Fruit fly (Drosophila melanogaster) whole organism, embryonic: Measurements from ENCODE around the gene CG7006.

Experiments used
- BEAF-32 ChIP-seq: fragments of 200-800 bp; sonication (Bioruptor generic); optimal IDR thresholded peaks from 3 replicates; lab custom pipeline; 2017; ENCODE audit warnings: missing biosample characterization, missing genetic modification characterization, mild to moderate bottlenecking, moderate library complexity, missing genetic modification reagents
- CG10267 ChIP-seq: fragments of 200-800 bp; sonication (Bioruptor generic); optimal IDR thresholded peaks from 2 replicates; lab custom pipeline; 2018; ENCODE audit warnings: missing biosample characterization, mild to moderate bottlenecking, missing genetic modification characterization, moderate library complexity
- CG13624 ChIP-seq: fragments of 200-800 bp; sonication (Bioruptor generic); optimal IDR thresholded peaks from 2 replicates; lab custom pipeline; 2016; ENCODE audit warnings: missing biosample characterization, missing genetic modification characterization
- CG15514 ChIP-seq: fragments of 200-800 bp; sonication (Bioruptor generic); optimal IDR thresholded peaks from 3 replicates; lab custom pipeline; 2017; ENCODE audit warnings: missing biosample characterization, missing genetic modification characterization, mild to moderate bottlenecking, moderate library complexity, missing genetic modification reagents
- CG17186 ChIP-seq: fragments of 200-800 bp; sonication (Bioruptor generic); optimal IDR thresholded peaks from 3 replicates; lab custom pipeline; 2017; ENCODE audit warnings: missing biosample characterization, missing genetic modification reagents, missing genetic modification characterization
- CG2116 ChIP-seq: fragments of 200-800 bp; sonication (Bioruptor generic); optimal IDR thresholded peaks from 3 replicates; lab custom pipeline; 2018; ENCODE audit warnings: missing biosample characterization, mild to moderate bottlenecking, missing genetic modification characterization
- CG2120 ChIP-seq: fragments of 200-800 bp; sonication (Bioruptor generic); optimal IDR thresholded peaks from 3 replicates; lab custom pipeline; 2016; ENCODE audit warnings: missing biosample characterization, missing genetic modification characterization
- CG30431 ChIP-seq: fragments of 200-800 bp; sonication (Bioruptor generic); optimal IDR thresholded peaks from 2 replicates; lab custom pipeline; 2017; ENCODE audit warnings: missing biosample characterization, missing genetic modification characterization
- CG31224 ChIP-seq: fragments of 200-800 bp; sonication (Bioruptor generic); IDR thresholded peaks from 2 replicates; pipeline ENCODE4 v1.3.6; 2022; ENCODE audit warnings: missing biosample characterization, missing genetic modification characterization
- CG32532 ChIP-seq: fragments of 200-800 bp; sonication (Bioruptor generic); IDR thresholded peaks from 2 replicates; pipeline ENCODE4 v1.3.6; 2022; ENCODE audit warnings: missing biosample characterization, missing genetic modification characterization
- CG42726 ChIP-seq: fragments of 200-800 bp; sonication (Bioruptor generic); IDR thresholded peaks from 2 replicates; pipeline ENCODE4 v1.3.6; 2022; ENCODE audit warnings: missing biosample characterization, missing genetic modification characterization; ENCODE audit not compliant: partially characterized antibody
- CG4617 ChIP-seq: fragments of 200-800 bp; sonication (Bioruptor generic); optimal IDR thresholded peaks from 3 replicates; lab custom pipeline; 2016; ENCODE audit warnings: missing biosample characterization, missing genetic modification characterization, borderline replicate concordance
- CG4854 ChIP-seq: fragments of 200-800 bp; sonication (Bioruptor generic); optimal IDR thresholded peaks from 2 replicates; lab custom pipeline; 2016; ENCODE audit warnings: missing biosample characterization, missing genetic modification characterization, inconsistent platforms
- CG8290 ChIP-seq, 3 experiments: fragments of 200-800 bp; sonication (Bioruptor generic); optimal IDR thresholded peaks; 2 replicates each; lab custom pipeline; 2016 to 2019; ENCODE audit warnings: missing biosample characterization in 3 of 3, missing genetic modification characterization in 3 of 3, mild to moderate bottlenecking in 2 of 3, moderate library complexity in 1 of 3
- CG9797 ChIP-seq: fragments of 200-800 bp; sonication (Bioruptor generic); optimal IDR thresholded peaks from 3 replicates; lab custom pipeline; 2018; ENCODE audit warnings: missing biosample characterization, mild to moderate bottlenecking, missing genetic modification characterization
- CG9932 ChIP-seq: fragments of 200-800 bp; sonication (Bioruptor generic); IDR thresholded peaks from 2 replicates; pipeline ENCODE4 v1.3.6; 2022; ENCODE audit warnings: missing biosample characterization, missing genetic modification characterization
- D ChIP-seq, 2 experiments: fragments of 200-800 bp in 1 of 2; fragments of >200 bp in 1 of 2; sonication (Bioruptor generic) in 1 of 2; optimal IDR thresholded peaks; 2 replicates in 1 of 2; 3 replicates in 1 of 2; lab custom pipeline; 2017; ENCODE audit warnings: mild to moderate bottlenecking in 1 of 2, missing biosample characterization in 1 of 2, missing genetic modification characterization in 1 of 2, missing genetic modification reagents in 1 of 2
- Dll ChIP-seq: fragments of 200-800 bp; sonication (Bioruptor generic); IDR thresholded peaks from 4 replicates; pipeline ENCODE4 v1.3.6; 2022; ENCODE audit warnings: missing biosample characterization, missing genetic modification characterization; ENCODE audit not compliant: partially characterized antibody
- Dp ChIP-seq: fragments of 200-800 bp; sonication (Bioruptor generic); optimal IDR thresholded peaks from 2 replicates; lab custom pipeline; 2018; ENCODE audit warnings: missing biosample characterization, mild to moderate bottlenecking, missing genetic modification characterization, moderate library complexity
- Fer1 ChIP-seq: fragments of 200-800 bp; sonication (Bioruptor generic); optimal IDR thresholded peaks from 2 replicates; lab custom pipeline; 2017; ENCODE audit warnings: missing biosample characterization, mild to moderate bottlenecking, missing genetic modification characterization
- HmgZ ChIP-seq: fragments of 200-800 bp; sonication (Bioruptor generic); optimal IDR thresholded peaks from 2 replicates; lab custom pipeline; 2018; ENCODE audit warnings: missing biosample characterization, mild to moderate bottlenecking, missing genetic modification characterization
- MBD-R2 ChIP-seq: fragments of 200-800 bp; sonication (Bioruptor generic); IDR thresholded peaks from 2 replicates; pipeline ENCODE4 v1.3.6; 2022; ENCODE audit warnings: missing biosample characterization, missing genetic modification characterization
- MTF-1 ChIP-seq: fragments of 200-800 bp; sonication (Bioruptor generic); optimal IDR thresholded peaks from 2 replicates; lab custom pipeline; 2018; ENCODE audit warnings: missing biosample characterization, mild to moderate bottlenecking, missing genetic modification characterization, borderline replicate concordance
- Med ChIP-seq: fragments of 200-800 bp; sonication (Bioruptor generic); peaks from one replicate; lab custom pipeline; 2016; ENCODE audit warnings: missing biosample characterization, missing genetic modification characterization, mild to moderate bottlenecking, inconsistent platforms, moderate library complexity
- Opbp ChIP-seq: fragments of 200-800 bp; sonication (Bioruptor generic); IDR thresholded peaks from 3 replicates; pipeline ENCODE4 v1.3.6; 2022; ENCODE audit warnings: missing biosample characterization, missing genetic modification characterization; ENCODE audit not compliant: partially characterized antibody
- aop ChIP-seq: fragments of 200-800 bp; sonication (Bioruptor generic); IDR thresholded peaks from 2 replicates; pipeline ENCODE4 v1.3.6; 2022; ENCODE audit warnings: missing biosample characterization, missing genetic modification characterization
- ash1 ChIP-seq: fragments of 200-800 bp; sonication (Bioruptor generic); optimal IDR thresholded peaks from 2 replicates; lab custom pipeline; 2018; ENCODE audit warnings: missing biosample characterization, mild to moderate bottlenecking, missing genetic modification characterization
- caup ChIP-seq: fragments of 200-800 bp; sonication (Bioruptor generic); optimal IDR thresholded peaks from 3 replicates; lab custom pipeline; 2017; ENCODE audit warnings: missing biosample characterization, mild to moderate bottlenecking, missing genetic modification characterization, moderate library complexity; ENCODE audit not compliant: severe bottlenecking
- chinmo ChIP-seq: fragments of 200-800 bp; sonication (Bioruptor generic); IDR thresholded peaks from 4 replicates; pipeline ENCODE4 v1.3.6; 2022; ENCODE audit warnings: missing biosample characterization, missing genetic modification characterization; ENCODE audit not compliant: partially characterized antibody
- crp ChIP-seq, 2 experiments: fragments of 200-800 bp; sonication (Bioruptor generic); optimal IDR thresholded peaks; 2 replicates in 1 of 2; 3 replicates in 1 of 2; lab custom pipeline; 2017; ENCODE audit warnings: missing biosample characterization in 2 of 2, missing genetic modification characterization in 2 of 2, mild to moderate bottlenecking in 1 of 2, moderate library complexity in 1 of 2
- dpn ChIP-seq, 2 experiments: fragments of 200-800 bp; sonication (Bioruptor generic); optimal IDR thresholded peaks; 3 replicates each; lab custom pipeline; 2016; ENCODE audit warnings: missing biosample characterization in 2 of 2, missing genetic modification characterization in 2 of 2
- fd102C ChIP-seq: fragments of 200-800 bp; sonication (Bioruptor generic); optimal IDR thresholded peaks from 2 replicates; lab custom pipeline; 2018; ENCODE audit warnings: missing biosample characterization, mild to moderate bottlenecking, missing genetic modification characterization, moderate library complexity
- gfzf ChIP-seq: fragments of 200-800 bp; sonication (Bioruptor generic); optimal IDR thresholded peaks from 2 replicates; lab custom pipeline; 2016; ENCODE audit warnings: missing biosample characterization, mild to moderate bottlenecking, missing genetic modification characterization, moderate library complexity
- inv ChIP-seq: fragments of 200-800 bp; sonication (Bioruptor generic); IDR thresholded peaks from 2 replicates; pipeline ENCODE4 v1.3.6; 2022; ENCODE audit warnings: missing biosample characterization, missing genetic modification characterization; ENCODE audit not compliant: partially characterized antibody
- ken ChIP-seq: fragments of 200-800 bp; sonication (Bioruptor generic); IDR thresholded peaks from 3 replicates; pipeline ENCODE4 v1.3.6; 2022; ENCODE audit warnings: missing biosample characterization, missing genetic modification characterization
- knrl ChIP-seq: fragments of 200-800 bp; sonication (Bioruptor generic); IDR thresholded peaks from 3 replicates; pipeline ENCODE4 v1.3.6; 2022; ENCODE audit warnings: missing biosample characterization, missing genetic modification characterization; ENCODE audit not compliant: partially characterized antibody
- nerfin-2 ChIP-seq: fragments of 200-800 bp; sonication (Bioruptor generic); IDR thresholded peaks from 2 replicates; pipeline ENCODE4 v1.3.6; 2022; ENCODE audit warnings: missing biosample characterization, missing genetic modification characterization; ENCODE audit not compliant: partially characterized antibody
- odd ChIP-seq: fragments of 200-800 bp; sonication (Bioruptor generic); optimal IDR thresholded peaks from 2 replicates; lab custom pipeline; 2017; ENCODE audit warnings: missing biosample characterization, mild to moderate bottlenecking, missing genetic modification characterization
- org-1 ChIP-seq: fragments of 200-800 bp; sonication (Bioruptor generic); optimal IDR thresholded peaks from 2 replicates; lab custom pipeline; 2017; ENCODE audit warnings: missing biosample characterization, missing genetic modification characterization
- pfk ChIP-seq: fragments of 200-800 bp; sonication (Bioruptor generic); optimal IDR thresholded peaks from 2 replicates; lab custom pipeline; 2018; ENCODE audit warnings: missing biosample characterization, mild to moderate bottlenecking, missing genetic modification characterization, moderate library complexity
- phol ChIP-seq: fragments of 200-800 bp; sonication (Bioruptor generic); optimal IDR thresholded peaks from 3 replicates; lab custom pipeline; 2018; ENCODE audit warnings: missing biosample characterization, mild to moderate bottlenecking, missing genetic modification characterization, moderate library complexity
- row ChIP-seq: fragments of 200-800 bp; sonication (Bioruptor generic); IDR thresholded peaks from 3 replicates; pipeline ENCODE4 v1.3.6; 2022; ENCODE audit warnings: missing biosample characterization, missing genetic modification characterization
- scrt ChIP-seq: fragments of 200-800 bp; sonication (Bioruptor generic); optimal IDR thresholded peaks from 2 replicates; lab custom pipeline; 2018; ENCODE audit warnings: missing biosample characterization, mild to moderate bottlenecking, missing genetic modification characterization, moderate library complexity
- sna ChIP-seq: fragments of 200-800 bp; sonication (Bioruptor generic); IDR thresholded peaks from 2 replicates; pipeline ENCODE4 v1.3.6; 2022; ENCODE audit warnings: missing biosample characterization, missing genetic modification characterization; ENCODE audit not compliant: partially characterized antibody
- unc-4 ChIP-seq: fragments of 200-800 bp; sonication (Bioruptor generic); IDR thresholded peaks from 2 replicates; pipeline ENCODE4 v1.3.6; 2022; ENCODE audit warnings: missing biosample characterization, missing genetic modification characterization; ENCODE audit not compliant: partially characterized antibody
- vnd ChIP-seq: fragments of 200-800 bp; sonication (Bioruptor generic); IDR thresholded peaks from 3 replicates; pipeline ENCODE4 v1.3.6; 2022; ENCODE audit warnings: missing biosample characterization, missing genetic modification characterization; ENCODE audit not compliant: partially characterized antibody
- zen2 ChIP-seq: fragments of 200-800 bp; sonication (Bioruptor generic); IDR thresholded peaks from 3 replicates; pipeline ENCODE4 v1.3.6; 2022; ENCODE audit warnings: missing biosample characterization, missing genetic modification characterization; ENCODE audit not compliant: partially characterized antibody

Gene CG7006

dm6 chr3R:24805048-24805447, 45.4 kb upstream of the CG7006 start, which contains the start of gene polybromo (continued):
- peak; percentile 93 for TF ChIP-seq chinmo (GFP tag; lab: Robert Waterston, UW)
- TF ChIP-seq scrt = no peak
- peak; percentile 13 for TF ChIP-seq CG2120 (GFP tag; lab: Kevin White, UChicago)
- no peak for TF ChIP-seq CG4854 (GFP tag; lab: Kevin White, UChicago)
- TF ChIP-seq zen2 (GFP tag; lab: Robert Waterston, UW) = peak; percentile 86
- TF ChIP-seq CG10267 (tag; lab: Kevin White, UChicago) = peak; percentile 12
- peak in 1 of 2 experiments; percentile 2 for TF ChIP-seq dpn (GFP tag; optimal IDR thresholded peaks at IDR 0.05; lab: Kevin White, UChicago)
- TF ChIP-seq CG13624 (GFP tag; lab: Kevin White, UChicago) = no peak
- TF ChIP-seq nerfin-2 (GFP tag; lab: Robert Waterston, UW) = peak; percentile 88
- TF ChIP-seq BEAF-32 (GFP tag; lab: Kevin White, UChicago) = peak; percentile 76
- peak; percentile 80; the same call in 2 of the 3 replicates for TF ChIP-seq vnd (GFP tag; lab: Robert Waterston, UW)
- TF ChIP-seq D (optimal IDR thresholded peaks at IDR 0.05; lab: Kevin White, UChicago) = no peak
- TF ChIP-seq D (GFP tag; optimal IDR thresholded peaks at IDR 0.05; lab: Kevin White, UChicago) = no peak
- peak; percentile 91 for TF ChIP-seq Dll (GFP tag; lab: Robert Waterston, UW)
- TF ChIP-seq phol (tag; lab: Kevin White, UChicago) = peak; percentile 11
- TF ChIP-seq row = peak; percentile 42; the same call in 2 of the 3 replicates
- peak; percentile 43 for TF ChIP-seq CG2116 (GFP tag; lab: Kevin White, UChicago)
- peak; percentile 90 for TF ChIP-seq Dp (GFP tag; lab: Kevin White, UChicago)
- TF ChIP-seq CG15514 (GFP tag; lab: Kevin White, UChicago) = peak; percentile 77
- peak; percentile 88 for TF ChIP-seq MBD-R2 (GFP tag; lab: Robert Waterston, UW)
- peak; percentile 61 for TF ChIP-seq CG4617
- TF ChIP-seq knrl (GFP tag; lab: Robert Waterston, UW) = peak; percentile 83
- peak; percentile 94 for TF ChIP-seq CG17186
- TF ChIP-seq CG32532 (GFP tag; lab: Robert Waterston, UW) = no peak
- no peak for TF ChIP-seq aop (GFP tag; lab: Robert Waterston, UW)
- TF ChIP-seq MTF-1 = no peak
- no peak for TF ChIP-seq CG8290 (GFP tag; optimal IDR thresholded peaks at IDR 0.05; lab: Kevin White, UChicago)
- no peak for TF ChIP-seq CG8290 (tag; optimal IDR thresholded peaks at IDR 0.05; lab: Kevin White, UChicago)
- no peak for TF ChIP-seq CG30431 (GFP tag; lab: Kevin White, UChicago)
- TF ChIP-seq org-1 = no peak
- no peak for TF ChIP-seq fd102C (GFP tag; lab: Kevin White, UChicago)
- TF ChIP-seq sna (GFP tag; lab: Robert Waterston, UW) = peak; percentile 85
- no peak for TF ChIP-seq ken (GFP tag; lab: Robert Waterston, UW)
- TF ChIP-seq CG42726 (GFP tag; lab: Robert Waterston, UW) = peak; percentile 51; the same call in 1 of the 2 replicates
- TF ChIP-seq Opbp = peak; percentile 87
- TF ChIP-seq CG31224 (GFP tag; lab: Robert Waterston, UW) = no peak
- TF ChIP-seq pfk (GFP tag; lab: Kevin White, UChicago) = no peak
- no peak for TF ChIP-seq crp (GFP tag; optimal IDR thresholded peaks at IDR 0.05; lab: Kevin White, UChicago)
- TF ChIP-seq unc-4 = peak; percentile 94
- TF ChIP-seq ash1 (GFP tag; lab: Kevin White, UChicago) = no peak
- peak; percentile 13 for TF ChIP-seq Fer1 (GFP tag; lab: Kevin White, UChicago)
- TF ChIP-seq caup (GFP tag; lab: Kevin White, UChicago) = no peak
- peak; percentile 27 for TF ChIP-seq gfzf (GFP tag; lab: Kevin White, UChicago)
- peak; percentile 41 for TF ChIP-seq CG9797 (GFP tag; lab: Kevin White, UChicago)
- TF ChIP-seq inv (GFP tag; lab: Robert Waterston, UW) = peak; percentile 69
- peak; percentile 0 for TF ChIP-seq HmgZ
- no peak for TF ChIP-seq odd (GFP tag; lab: Kevin White, UChicago)
- TF ChIP-seq Med (GFP tag; lab: Kevin White, UChicago) = peak; percentile 85
- peak; percentile 36; the same call in 1 of the 2 replicates for TF ChIP-seq CG9932 (GFP tag; lab: Robert Waterston, UW)
